Worm (Caenorhabditis elegans): ENCODE results near the gene R01B10.2.

- no peak for TF ChIP-seq unc-30 (tag; optimal IDR thresholded peaks at IDR 0.05)
- no peak for TF ChIP-seq F16B12.6 (tag; optimal IDR thresholded peaks at IDR 0.05)
- TF ChIP-seq pqm-1 (tag; optimal IDR thresholded peaks at IDR 0.05), result no peak
Observed at ce11 chrV:5995598-5995997, 45.7 kb downstream of the R01B10.2 start.
